2 fruit fly cellular contexts compared by ENCODE assay signal in the genomic region with DNA sequence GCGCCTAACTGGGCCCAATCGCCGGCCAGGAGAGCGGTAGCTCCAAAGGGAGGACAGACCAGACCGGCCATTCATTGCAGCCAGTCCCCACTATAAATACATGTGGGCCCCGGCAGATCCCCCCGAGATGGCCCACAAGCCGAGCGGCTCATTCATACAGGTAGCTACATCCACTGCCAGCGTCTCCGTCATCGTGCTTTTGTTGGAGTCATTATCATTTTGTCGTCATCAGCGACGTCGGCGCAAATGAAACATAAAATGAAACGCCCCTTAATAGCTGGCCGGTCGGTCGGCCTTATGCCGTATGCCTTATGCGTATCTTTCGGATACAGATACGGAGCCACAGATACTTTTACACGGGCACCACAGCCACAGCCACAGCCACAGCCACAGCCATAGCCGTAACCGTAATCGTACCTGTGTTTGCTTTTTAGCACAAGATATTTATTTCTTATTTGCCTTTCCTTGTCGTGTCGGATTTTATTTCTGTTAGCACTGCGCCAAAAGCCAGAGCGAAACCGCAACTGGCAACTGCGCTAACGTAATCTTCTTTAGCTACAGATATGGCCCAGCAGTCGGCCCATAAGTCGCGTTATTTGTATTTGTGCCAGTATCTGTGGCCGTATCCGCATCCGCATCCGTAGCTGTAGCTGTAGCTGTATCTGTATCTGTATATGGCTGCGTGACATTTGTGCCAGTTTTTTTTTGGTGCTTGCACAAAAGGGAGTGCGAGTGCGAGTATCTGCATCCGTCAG.
TF ChIP-seq lines count a peak whose summit lies in the region.

No protein-coding gene starts in this region.

TF ChIP-seq in whole organism, embryonic, 481 proteins besides CTCF, POLR2A, EP300 and RAD21 (continued from another document and continues in another):
- peak; percentile 69 for TF ChIP-seq CG15514 (GFP tag; optimal IDR thresholded peaks at IDR 0.05; lab: Kevin White, UChicago)
- peak; percentile 50 for TF ChIP-seq nau (GFP tag; optimal IDR thresholded peaks at IDR 0.05; lab: Kevin White, UChicago)
- TF ChIP-seq CG11696 (GFP tag; IDR thresholded peaks at IDR 0.05; lab: Robert Waterston, UW): 0 out of 2 replicates have a peak, but pooled peaks have one; percentile 23
- TF ChIP-seq rib (GFP tag; IDR thresholded peaks at IDR 0.05; lab: Robert Waterston, UW): peak; percentile 87
- peak; percentile 39 for TF ChIP-seq en (GFP tag; optimal IDR thresholded peaks at IDR 0.05; lab: Kevin White, UChicago)
- TF ChIP-seq z (GFP tag; IDR thresholded peaks at IDR 0.05; lab: Robert Waterston, UW): peak; percentile 30; the same call in 1 of the 3 replicates
- peak; percentile 81 for TF ChIP-seq CG3281 (GFP tag; optimal IDR thresholded peaks at IDR 0.05; lab: Kevin White, UChicago)
- TF ChIP-seq bsh (GFP tag; optimal IDR thresholded peaks at IDR 0.05; lab: Kevin White, UChicago): peak in 1 of 2 experiments; percentile 35
- no peak; the same call in 1 of the 2 replicates for TF ChIP-seq CG13287 (GFP tag; IDR thresholded peaks at IDR 0.05; lab: Robert Waterston, UW; ENCODE audit: partially characterized antibody)
- TF ChIP-seq Sox102F (GFP tag; optimal IDR thresholded peaks at IDR 0.05; lab: Kevin White, UChicago): peak; percentile 42
- peak; percentile 55; the same call in 1 of the 2 replicates for TF ChIP-seq CG32767 (GFP tag; IDR thresholded peaks at IDR 0.05; lab: Robert Waterston, UW)
- TF ChIP-seq tx (GFP tag; optimal IDR thresholded peaks at IDR 0.05; lab: Kevin White, UChicago): peak; percentile 52
- TF ChIP-seq BtbVII (GFP tag; optimal IDR thresholded peaks at IDR 0.05; lab: Kevin White, UChicago): peak; percentile 59
- peak; percentile 50 for TF ChIP-seq Mes4 (GFP tag; optimal IDR thresholded peaks at IDR 0.05; lab: Kevin White, UChicago)
- TF ChIP-seq CG31365 (tag; optimal IDR thresholded peaks at IDR 0.05; lab: Kevin White, UChicago): peak; percentile 68
- no peak for TF ChIP-seq Dip2 (GFP tag; IDR thresholded peaks at IDR 0.05; lab: Robert Waterston, UW)
- peak; percentile 46; the same call in 1 of the 3 replicates for TF ChIP-seq CG34422 (GFP tag; IDR thresholded peaks at IDR 0.05; lab: Robert Waterston, UW)
- TF ChIP-seq ranshi (GFP tag; IDR thresholded peaks at IDR 0.05; lab: Robert Waterston, UW): peak; percentile 44; the same call in 1 of the 2 replicates
- TF ChIP-seq CG10321 (GFP tag; IDR thresholded peaks at IDR 0.05; lab: Robert Waterston, UW): no peak
- peak; percentile 43 for TF ChIP-seq CG8089 (GFP tag; optimal IDR thresholded peaks at IDR 0.05; lab: Kevin White, UChicago)
- TF ChIP-seq Mrtf (GFP tag; IDR thresholded peaks at IDR 0.05; lab: Robert Waterston, UW): peak; percentile 29; the same call in 1 of the 3 replicates
- peak; percentile 40 for TF ChIP-seq CG12391 (tag; optimal IDR thresholded peaks at IDR 0.05; lab: Kevin White, UChicago)
- peak; percentile 78 for TF ChIP-seq Sox100B (GFP tag; optimal IDR thresholded peaks at IDR 0.05; lab: Kevin White, UChicago)
- TF ChIP-seq ap (GFP tag; IDR thresholded peaks at IDR 0.05; lab: Robert Waterston, UW): 0 out of 2 replicates have a peak, but pooled peaks have one; percentile 22
- TF ChIP-seq HLH3B (GFP tag; IDR thresholded peaks at IDR 0.05; lab: Robert Waterston, UW): peak; percentile 55; the same call in 1 of the 2 replicates
- TF ChIP-seq dpn (GFP tag; optimal IDR thresholded peaks at IDR 0.05; lab: Kevin White, UChicago): peak; percentile 25 to 42
- no peak for TF ChIP-seq dmrt11E (tag; optimal IDR thresholded peaks at IDR 0.05; lab: Kevin White, UChicago)
- peak; percentile 73 for TF ChIP-seq MTF-1 (GFP tag; optimal IDR thresholded peaks at IDR 0.05; lab: Kevin White, UChicago; ENCODE audit: borderline replicate concordance)
- peak; percentile 64 for TF ChIP-seq CG4360 (GFP tag; IDR thresholded peaks at IDR 0.05; lab: Robert Waterston, UW)
- TF ChIP-seq fru (optimal IDR thresholded peaks at IDR 0.05; lab: Kevin White, UChicago): no peak
- peak; percentile 52 for TF ChIP-seq CG3838 (GFP tag; optimal IDR thresholded peaks at IDR 0.05; lab: Kevin White, UChicago)
- peak; percentile 21 for TF ChIP-seq CG6654 (GFP tag; optimal IDR thresholded peaks at IDR 0.05; lab: Kevin White, UChicago)
- no peak for TF ChIP-seq Atf-2 (GFP tag; optimal IDR thresholded peaks at IDR 0.05; lab: Kevin White, UChicago)
- peak; percentile 55 for TF ChIP-seq CG11723 (GFP tag; optimal IDR thresholded peaks at IDR 0.05; lab: Kevin White, UChicago)
- TF ChIP-seq CG4424 (GFP tag; optimal IDR thresholded peaks at IDR 0.05; lab: Kevin White, UChicago): no peak
- peak; percentile 78 for TF ChIP-seq CrebB (tag; optimal IDR thresholded peaks at IDR 0.05; lab: Kevin White, UChicago)
- TF ChIP-seq jigr1 (GFP tag; IDR thresholded peaks at IDR 0.05; lab: Robert Waterston, UW): no peak
- TF ChIP-seq Neu2 (GFP tag; optimal IDR thresholded peaks at IDR 0.05; lab: Kevin White, UChicago; ENCODE audit: borderline replicate concordance): no peak
- TF ChIP-seq shn (GFP tag; optimal IDR thresholded peaks at IDR 0.05; lab: Kevin White, UChicago): peak; percentile 38
- TF ChIP-seq Gsc (GFP tag; IDR thresholded peaks at IDR 0.05; lab: Robert Waterston, UW): no peak
- peak; percentile 22 for TF ChIP-seq CG3407 (GFP tag; optimal IDR thresholded peaks at IDR 0.05; lab: Kevin White, UChicago)
- no peak for TF ChIP-seq Aef1 (GFP tag; IDR thresholded peaks at IDR 0.05; lab: Robert Waterston, UW)
- TF ChIP-seq Kr (GFP tag; optimal IDR thresholded peaks at IDR 0.05; lab: Kevin White, UChicago): peak; percentile 83
- TF ChIP-seq CG4617 (GFP tag; optimal IDR thresholded peaks at IDR 0.05; lab: Kevin White, UChicago; ENCODE audit: borderline replicate concordance): no peak
- peak; percentile 19 for TF ChIP-seq corto (GFP tag; optimal IDR thresholded peaks at IDR 0.05; lab: Kevin White, UChicago)
- peak; percentile 71 for TF ChIP-seq lbe (GFP tag; optimal IDR thresholded peaks at IDR 0.05; lab: Kevin White, UChicago)
- peak; percentile 43 for TF ChIP-seq schlank (tag; optimal IDR thresholded peaks at IDR 0.05; lab: Kevin White, UChicago)
- TF ChIP-seq CG1602 (GFP tag; optimal IDR thresholded peaks at IDR 0.05; lab: Kevin White, UChicago): peak; percentile 1
- peak; percentile 40 for TF ChIP-seq CG7839 (tag; optimal IDR thresholded peaks at IDR 0.05; lab: Kevin White, UChicago)
- peak; percentile 14 for TF ChIP-seq CG12942 (GFP tag; optimal IDR thresholded peaks at IDR 0.05; lab: Kevin White, UChicago)
- TF ChIP-seq CG34376 (GFP tag; optimal IDR thresholded peaks at IDR 0.05; lab: Kevin White, UChicago): peak; percentile 62
- TF ChIP-seq ara (GFP tag; IDR thresholded peaks at IDR 0.05; lab: Robert Waterston, UW): peak; percentile 49
- TF ChIP-seq Stat92E (GFP tag; optimal IDR thresholded peaks at IDR 0.05; lab: Kevin White, UChicago): peak in 1 of 3 experiments; percentile 22
- peak; percentile 55 for TF ChIP-seq CG6765 (GFP tag; optimal IDR thresholded peaks at IDR 0.05; lab: Kevin White, UChicago)
- TF ChIP-seq CG13894 (tag; optimal IDR thresholded peaks at IDR 0.05; lab: Kevin White, UChicago): peak; percentile 94
- peak; percentile 35; the same call in 1 of the 2 replicates for TF ChIP-seq danr (GFP tag; IDR thresholded peaks at IDR 0.05; lab: Robert Waterston, UW)
- no peak for TF ChIP-seq dan (GFP tag; IDR thresholded peaks at IDR 0.05; lab: Robert Waterston, UW)
- TF ChIP-seq mam (GFP tag; optimal IDR thresholded peaks at IDR 0.05; lab: Kevin White, UChicago): peak; percentile 11

TF ChIP-seq in whole organism, prepupa, 60 proteins besides CTCF, POLR2A, EP300 and RAD21 (continued from another document):
- no peak for TF ChIP-seq CG10631 (GFP tag; optimal IDR thresholded peaks at IDR 0.05; lab: Kevin White, UChicago)
- no peak for TF ChIP-seq CG31627 (GFP tag; optimal IDR thresholded peaks at IDR 0.05; lab: Kevin White, UChicago)
- TF ChIP-seq CG34406 (GFP tag; optimal IDR thresholded peaks at IDR 0.05; lab: Kevin White, UChicago): peak; percentile 62
- peak; percentile 39 for TF ChIP-seq fd85E (GFP tag; optimal IDR thresholded peaks at IDR 0.05; lab: Kevin White, UChicago)
- peak; percentile 29 for TF ChIP-seq Eip75B (GFP tag; optimal IDR thresholded peaks at IDR 0.05; lab: Kevin White, UChicago)
- peak; percentile 59 for TF ChIP-seq CG6792 (GFP tag; optimal IDR thresholded peaks at IDR 0.05; lab: Kevin White, UChicago)
- peak; percentile 69 for TF ChIP-seq CG6854 (GFP tag; optimal IDR thresholded peaks at IDR 0.05; lab: Kevin White, UChicago)
- TF ChIP-seq pdm3 (GFP tag; optimal IDR thresholded peaks at IDR 0.05; lab: Kevin White, UChicago): no peak
- TF ChIP-seq Sox14 (GFP tag; optimal IDR thresholded peaks at IDR 0.05; lab: Kevin White, UChicago): peak; percentile 2
- no peak for TF ChIP-seq Ets21C (GFP tag; optimal IDR thresholded peaks at IDR 0.05; lab: Kevin White, UChicago)
- TF ChIP-seq CG8632 (GFP tag; optimal IDR thresholded peaks at IDR 0.05; lab: Kevin White, UChicago): peak; percentile 37
- TF ChIP-seq CG7368 (GFP tag; optimal IDR thresholded peaks at IDR 0.05; lab: Kevin White, UChicago): no peak
- TF ChIP-seq CG11902 (GFP tag; optimal IDR thresholded peaks at IDR 0.05; lab: Kevin White, UChicago): no peak
